Worm (Caenorhabditis elegans) whole organism, young adult: ENCODE measurements around the gene F26A1.9.

Source experiments
- F10E7.11 ChIP-seq: sonication (generic microtip); optimal IDR thresholded peaks from 2 replicates; lab custom pipeline; 2017; ENCODE audit warnings: mild to moderate bottlenecking, missing genetic modification characterization, moderate library complexity, missing compliant biosample characterization
- F23B12.7 ChIP-seq: sonication (generic microtip); optimal IDR thresholded peaks from 2 replicates; lab custom pipeline; 2017; ENCODE audit warnings: missing genetic modification characterization, mild to moderate bottlenecking, missing compliant biosample characterization, antibody characterized with exemption, moderate library complexity; ENCODE audit not compliant: insufficient read depth
- F37B4.10 ChIP-seq: fragments of 200-800 bp; sonication (Bioruptor generic); IDR thresholded peaks from 2 replicates; pipeline ENCODE4 v1.3.6; 2022; ENCODE audit warnings: missing genetic modification characterization, missing compliant biosample characterization
- K11D2.4 ChIP-seq: fragments of 200-800 bp; sonication (Bioruptor generic); IDR thresholded peaks from 2 replicates; pipeline ENCODE4 v1.3.6; 2022; ENCODE audit warnings: missing genetic modification reagents, missing genetic modification characterization, missing compliant biosample characterization
- K12H6.12 ChIP-seq: fragments of 200-800 bp; sonication (Bioruptor generic); optimal IDR thresholded peaks from 2 replicates; lab custom pipeline; 2018; ENCODE audit warnings: mild to moderate bottlenecking, missing genetic modification characterization, missing compliant biosample characterization
- Y53G8AR.9 ChIP-seq: fragments of 200-800 bp; sonication (Bioruptor generic); conservative IDR thresholded peaks from 2 replicates; pipeline ENCODE4 v1.3.6; 2022; ENCODE audit warnings: missing genetic modification reagents, missing genetic modification characterization, missing compliant biosample characterization
- Y56A3A.18 ChIP-seq: fragments of 200-800 bp; sonication (Bioruptor generic); IDR thresholded peaks from 2 replicates; pipeline ENCODE4 v1.3.6; 2022; ENCODE audit warnings: missing genetic modification reagents, missing genetic modification characterization, missing compliant biosample characterization
- Y95B8A.8 ChIP-seq: fragments of 200-800 bp; sonication (Bioruptor generic); IDR thresholded peaks from 2 replicates; pipeline ENCODE4 v1.3.6; 2022; ENCODE audit warnings: missing genetic modification reagents, missing genetic modification characterization, missing compliant biosample characterization
- ZK185.1 ChIP-seq: sonication (generic microtip); optimal IDR thresholded peaks from 2 replicates; lab custom pipeline; 2016; ENCODE audit warnings: mild to moderate bottlenecking, missing genetic modification characterization, missing compliant biosample characterization; ENCODE audit not compliant: poor library complexity, severe bottlenecking
- athp-1 ChIP-seq: sonication (generic microtip); optimal IDR thresholded peaks from 2 replicates; lab custom pipeline; 2017; ENCODE audit warnings: mild to moderate bottlenecking, missing genetic modification characterization, missing compliant biosample characterization
- attf-5 ChIP-seq: fragments of 200-800 bp; sonication (Bioruptor generic); optimal IDR thresholded peaks from 2 replicates; lab custom pipeline; 2018; ENCODE audit warnings: mild to moderate bottlenecking, missing genetic modification characterization, missing compliant biosample characterization
- cebp-1 ChIP-seq, 2 experiments: fragments of 200-800 bp in 1 of 2; sonication (Bioruptor generic) in 1 of 2; sonication (generic microtip) in 1 of 2; IDR thresholded peaks in 1 of 2; optimal IDR thresholded peaks in 1 of 2; 2 replicates each; pipeline versions ENCODE4 v1.3.6 to Lab custom; 2017 to 2022; ENCODE audit warnings: missing compliant biosample characterization in 2 of 2, missing genetic modification characterization in 2 of 2, mild to moderate bottlenecking in 1 of 2, missing genetic modification reagents in 1 of 2, moderate library complexity in 1 of 2
- ceh-40 ChIP-seq: fragments of 200-800 bp; sonication (Bioruptor generic); IDR thresholded peaks from 2 replicates; pipeline ENCODE4 v1.3.6; 2022; ENCODE audit warnings: missing genetic modification characterization, missing compliant biosample characterization
- dox-1 ChIP-seq: fragments of 200-800 bp; sonication (Bioruptor generic); IDR thresholded peaks from 2 replicates; pipeline ENCODE4 v1.3.6; 2022; ENCODE audit warnings: missing genetic modification reagents, missing genetic modification characterization, missing compliant biosample characterization
- ekl-4 ChIP-seq: fragments of 200-800 bp; sonication (Bioruptor generic); IDR thresholded peaks from 2 replicates; pipeline ENCODE4 v1.3.6; 2022; ENCODE audit warnings: missing genetic modification reagents, missing genetic modification characterization, missing compliant biosample characterization
- him-1 ChIP-seq: sonication (generic microtip); optimal IDR thresholded peaks from 2 replicates; lab custom pipeline; 2016; ENCODE audit warnings: missing genotype, missing genetic modification reagents, missing genetic modification characterization, missing compliant biosample characterization
- hlh-12 ChIP-seq: sonication (generic microtip); optimal IDR thresholded peaks from 2 replicates; lab custom pipeline; 2016; ENCODE audit warnings: missing genetic modification characterization, missing compliant biosample characterization
- hmg-1.2 ChIP-seq: fragments of 200-800 bp; sonication (Bioruptor generic); IDR thresholded peaks from 2 replicates; pipeline ENCODE4 v1.3.6; 2022; ENCODE audit warnings: missing genetic modification reagents, missing genetic modification characterization, missing compliant biosample characterization
- hsf-1 ChIP-seq: fragments of 200-800 bp; sonication (Bioruptor generic); IDR thresholded peaks from 2 replicates; pipeline ENCODE4 v1.3.6; 2022; ENCODE audit warnings: missing genetic modification reagents, missing genetic modification characterization, missing compliant biosample characterization
- let-526 ChIP-seq: fragments of 200-800 bp; sonication (Bioruptor generic); IDR thresholded peaks from 2 replicates; pipeline ENCODE4 v1.3.6; 2022; ENCODE audit warnings: missing genetic modification reagents, missing genetic modification characterization, missing compliant biosample characterization
- let-607 ChIP-seq, 2 experiments: fragments of 200-800 bp in 1 of 2; sonication (Bioruptor generic) in 1 of 2; sonication (generic microtip) in 1 of 2; optimal IDR thresholded peaks; 2 replicates each; lab custom pipeline; 2016 to 2018; ENCODE audit warnings: mild to moderate bottlenecking in 2 of 2, missing compliant biosample characterization in 2 of 2, missing genetic modification characterization in 2 of 2, moderate library complexity in 2 of 2, missing genotype in 1 of 2
- lin-26 ChIP-seq: fragments of 200-800 bp; sonication (Bioruptor generic); IDR thresholded peaks from 2 replicates; pipeline ENCODE4 v1.3.6; 2022; ENCODE audit warnings: missing genetic modification reagents, missing genetic modification characterization, missing compliant biosample characterization
- lin-35 ChIP-seq, 3 experiments: fragments of 150-350 bp in 2 of 3; sonication (generic microtip) in 1 of 3; optimal IDR thresholded peaks; 2 replicates each; lab custom pipeline; 2014 to 2018; ENCODE audit warnings: missing biosample characterization in 3 of 3, missing genetic modification characterization in 3 of 3, missing genetic modification reagents in 3 of 3
- lin-40 ChIP-seq: sonication (generic microtip); optimal IDR thresholded peaks from 2 replicates; lab custom pipeline; 2016; ENCODE audit warnings: missing genetic modification characterization, mild to moderate bottlenecking, missing compliant biosample characterization, missing genotype, missing genetic modification reagents
- lin-54 ChIP-seq: fragments of 200-800 bp; sonication (Bioruptor generic); optimal IDR thresholded peaks from 2 replicates; lab custom pipeline; 2018; ENCODE audit warnings: mild to moderate bottlenecking, missing genetic modification characterization, missing compliant biosample characterization
- lsl-1 ChIP-seq: fragments of 200-800 bp; sonication (Bioruptor generic); optimal IDR thresholded peaks from 2 replicates; lab custom pipeline; 2018; ENCODE audit warnings: mild to moderate bottlenecking, missing genetic modification characterization, moderate library complexity, missing compliant biosample characterization
- madf-6 ChIP-seq: fragments of 200-800 bp; sonication (Bioruptor generic); IDR thresholded peaks from 2 replicates; pipeline ENCODE4 v1.3.6; 2022; ENCODE audit warnings: missing genetic modification reagents, missing genetic modification characterization, missing compliant biosample characterization
- mcd-1 ChIP-seq: fragments of 200-800 bp; sonication (Bioruptor generic); IDR thresholded peaks from 2 replicates; pipeline ENCODE4 v1.3.6; 2022; ENCODE audit warnings: missing genetic modification reagents, missing genetic modification characterization, missing compliant biosample characterization
- nfyb-1 ChIP-seq: fragments of 200-800 bp; sonication (Bioruptor generic); IDR thresholded peaks from 2 replicates; pipeline ENCODE4 v1.3.6; 2022; ENCODE audit warnings: missing genetic modification reagents, missing genetic modification characterization, missing compliant biosample characterization
- nhr-27 ChIP-seq: fragments of 200-800 bp; sonication (Bioruptor generic); optimal IDR thresholded peaks from 2 replicates; lab custom pipeline; 2018; ENCODE audit warnings: mild to moderate bottlenecking, missing genetic modification characterization, moderate library complexity, missing compliant biosample characterization
- nhr-80 ChIP-seq: sonication (generic microtip); optimal IDR thresholded peaks from 2 replicates; lab custom pipeline; 2016; ENCODE audit warnings: missing genetic modification characterization, missing compliant biosample characterization
- pha-4 ChIP-seq: fragments of 150-350 bp; sonication (generic microtip); optimal IDR thresholded peaks from 2 replicates; lab custom pipeline; 2014; ENCODE audit warnings: missing biosample characterization, missing genetic modification reagents, missing genetic modification characterization
- repo-1 ChIP-seq: sonication (generic microtip); optimal IDR thresholded peaks from 2 replicates; lab custom pipeline; 2017; ENCODE audit warnings: mild to moderate bottlenecking, missing genetic modification characterization, missing compliant biosample characterization
- sea-2 ChIP-seq: fragments of 200-800 bp; sonication (Bioruptor generic); IDR thresholded peaks from 2 replicates; pipeline ENCODE4 v1.3.6; 2022; ENCODE audit warnings: missing genetic modification characterization, missing compliant biosample characterization
- snpc-1.1 ChIP-seq: sonication (generic microtip); optimal IDR thresholded peaks from 2 replicates; lab custom pipeline; 2017; ENCODE audit warnings: missing genetic modification characterization, mild to moderate bottlenecking, missing compliant biosample characterization, antibody characterized with exemption, moderate library complexity, missing genotype, missing genetic modification reagents; ENCODE audit not compliant: insufficient read depth
- snpc-4 ChIP-seq, 5 experiments: fragments of 150-350 bp in 1 of 5; sonication (generic microtip) in 4 of 5; optimal IDR thresholded peaks; 2 replicates each; lab custom pipeline; 2014 to 2018; ENCODE audit warnings: missing genetic modification characterization in 5 of 5, missing biosample characterization in 3 of 5, antibody characterized with exemption in 2 of 5, mild to moderate bottlenecking in 2 of 5, missing compliant biosample characterization in 2 of 5, missing genotype in 2 of 5, moderate library complexity in 2 of 5, missing genetic modification reagents in 1 of 5
- somi-1 ChIP-seq: fragments of 200-800 bp; sonication (Bioruptor generic); optimal IDR thresholded peaks from 2 replicates; lab custom pipeline; 2018; ENCODE audit warnings: mild to moderate bottlenecking, missing genetic modification characterization, missing compliant biosample characterization
- tbx-9 ChIP-seq: sonication (generic microtip); optimal IDR thresholded peaks from 2 replicates; lab custom pipeline; 2016; ENCODE audit warnings: borderline replicate concordance, missing genetic modification characterization, inconsistent platforms, missing compliant biosample characterization
- tlf-1 ChIP-seq: fragments of 200-800 bp; sonication (Bioruptor generic); optimal IDR thresholded peaks from 2 replicates; lab custom pipeline; 2018; ENCODE audit warnings: mild to moderate bottlenecking, missing genetic modification characterization, missing compliant biosample characterization
- ztf-18 ChIP-seq: sonication (generic microtip); optimal IDR thresholded peaks from 2 replicates; lab custom pipeline; 2016; ENCODE audit warnings: missing genotype, mild to moderate bottlenecking, missing genetic modification characterization, missing compliant biosample characterization
- ztf-22 ChIP-seq: fragments of 200-800 bp; sonication (Bioruptor generic); optimal IDR thresholded peaks from 2 replicates; lab custom pipeline; 2018; ENCODE audit warnings: mild to moderate bottlenecking, missing genetic modification characterization, moderate library complexity, missing compliant biosample characterization
- ztf-26 ChIP-seq: sonication (generic microtip); optimal IDR thresholded peaks from 2 replicates; lab custom pipeline; 2017; ENCODE audit warnings: missing genetic modification characterization, missing compliant biosample characterization

Gene F26A1.9

ce11 chrIII:4802707-4803106 is 26.6 kb downstream of the F26A1.9 start, which contains the start of gene metl-5:
TSS of gene metl-5 (plus strand) at chrIII:4803007.
- TF ChIP-seq hsf-1 (GFP tag; lab: Robert Waterston, UW) (0 out of 2 replicates have a peak, but pooled peaks have one; percentile 37), Y56A3A.18 (GFP tag; lab: Robert Waterston, UW) (no peak), madf-6 (GFP tag; lab: Robert Waterston, UW) (0 out of 2 replicates have a peak, but pooled peaks have one; percentile 13)

- TF ChIP-seq pha-4 (tag; lab: Kevin White, UChicago) (no peak), F10E7.11 (tag; lab: Kevin White, UChicago) (no peak), cebp-1 (GFP tag; IDR thresholded peaks at IDR 0.05; lab: Robert Waterston, UW) (no peak), cebp-1 (tag; optimal IDR thresholded peaks at IDR 0.05; lab: Kevin White, UChicago) (peak; percentile 60)
- TF ChIP-seq, all 124 proteins: peak for 1
Observed at ce11 chrIII:4796536-4796935, 32.8 kb downstream of the F26A1.9 start, which contains the start of gene tag-325. TSS of gene tag-325 (plus strand) at chrIII:4796836.

- peak in 1 of 2 experiments; percentile 17 for TF ChIP-seq let-607 (tag; optimal IDR thresholded peaks at IDR 0.05; lab: Kevin White, UChicago)
- no peak for TF ChIP-seq F37B4.10
- peak; percentile 23 for TF ChIP-seq lin-40 (tag; lab: Kevin White, UChicago)
- no peak for TF ChIP-seq hlh-12 (tag; lab: Kevin White, UChicago)
- peak; percentile 56 for TF ChIP-seq ztf-18
- TF ChIP-seq somi-1 (GFP tag; lab: Kevin White, UChicago): peak; percentile 73
- 0 out of 2 replicates have a peak, but pooled peaks have one; percentile 15 for TF ChIP-seq ekl-4 (GFP tag; lab: Robert Waterston, UW)
- TF ChIP-seq snpc-1.1 (tag; lab: Kevin White, UChicago): peak; percentile 30
- peak; percentile 84 for TF ChIP-seq hmg-1.2 (GFP tag; lab: Robert Waterston, UW)
- peak; percentile 59 for TF ChIP-seq mcd-1 (GFP tag; lab: Robert Waterston, UW)
- TF ChIP-seq lin-35 (GFP tag; optimal IDR thresholded peaks at IDR 0.05; lab: Kevin White, UChicago): peak in 1 of 3 experiments; percentile 42
- TF ChIP-seq nhr-80 (tag; lab: Kevin White, UChicago): peak; percentile 69
- TF ChIP-seq F23B12.7: peak; percentile 15
- TF ChIP-seq nhr-27: no peak
- TF ChIP-seq nfyb-1 (GFP tag; lab: Robert Waterston, UW): peak; percentile 65
- TF ChIP-seq ztf-26 (tag; lab: Kevin White, UChicago): peak; percentile 15
- peak; percentile 20; the same call in 1 of the 2 replicates for TF ChIP-seq K11D2.4 (GFP tag; lab: Robert Waterston, UW)
- no peak for TF ChIP-seq lsl-1 (GFP tag; lab: Kevin White, UChicago)
- TF ChIP-seq athp-1 (tag; lab: Kevin White, UChicago): peak; percentile 73
- TF ChIP-seq K12H6.12 (tag; lab: Kevin White, UChicago): peak; percentile 59
- peak; percentile 92 for TF ChIP-seq attf-5 (GFP tag; lab: Kevin White, UChicago)
- TF ChIP-seq lin-26: 0 out of 2 replicates have a peak, but pooled peaks have one; percentile 8
- TF ChIP-seq Y53G8AR.9 (GFP tag; lab: Robert Waterston, UW): 0 out of 2 replicates have a peak, but pooled peaks have one; percentile 51
- TF ChIP-seq ZK185.1 (tag; lab: Kevin White, UChicago): peak; percentile 47
- TF ChIP-seq Y95B8A.8 (GFP tag; lab: Robert Waterston, UW): no peak
- no peak for TF ChIP-seq ztf-22 (GFP tag; lab: Kevin White, UChicago)
- TF ChIP-seq ceh-40 (GFP tag; lab: Robert Waterston, UW): no peak
- 0 out of 2 replicates have a peak, but pooled peaks have one; percentile 36 for TF ChIP-seq let-526
- no peak for TF ChIP-seq him-1 (tag; lab: Kevin White, UChicago)
- TF ChIP-seq sea-2: no peak
- peak; percentile 19 for TF ChIP-seq tlf-1 (GFP tag; lab: Kevin White, UChicago)
- no peak for TF ChIP-seq tbx-9 (tag; lab: Kevin White, UChicago)
- TF ChIP-seq dox-1 (GFP tag; lab: Robert Waterston, UW): peak; percentile 75
- peak; percentile 18 for TF ChIP-seq repo-1 (tag; lab: Kevin White, UChicago)
- TF ChIP-seq lin-54 (GFP tag; lab: Kevin White, UChicago): peak; percentile 56
- no peak for TF ChIP-seq snpc-4 (GFP tag; optimal IDR thresholded peaks at IDR 0.05; lab: Kevin White, UChicago)
- peak; percentile 13 to 62 (median 54) for TF ChIP-seq snpc-4 (tag; optimal IDR thresholded peaks at IDR 0.05; lab: Kevin White, UChicago)
- peak; percentile 46; the same call in 1 of the 2 replicates for TF ChIP-seq hsf-1 (GFP tag; lab: Robert Waterston, UW)
Observed at ce11 chrIII:4796039-4796438, 33.3 kb downstream of the F26A1.9 start.
